Fruit fly (Drosophila melanogaster): Measurements from ENCODE around the gene Gr64a.

DNA sequence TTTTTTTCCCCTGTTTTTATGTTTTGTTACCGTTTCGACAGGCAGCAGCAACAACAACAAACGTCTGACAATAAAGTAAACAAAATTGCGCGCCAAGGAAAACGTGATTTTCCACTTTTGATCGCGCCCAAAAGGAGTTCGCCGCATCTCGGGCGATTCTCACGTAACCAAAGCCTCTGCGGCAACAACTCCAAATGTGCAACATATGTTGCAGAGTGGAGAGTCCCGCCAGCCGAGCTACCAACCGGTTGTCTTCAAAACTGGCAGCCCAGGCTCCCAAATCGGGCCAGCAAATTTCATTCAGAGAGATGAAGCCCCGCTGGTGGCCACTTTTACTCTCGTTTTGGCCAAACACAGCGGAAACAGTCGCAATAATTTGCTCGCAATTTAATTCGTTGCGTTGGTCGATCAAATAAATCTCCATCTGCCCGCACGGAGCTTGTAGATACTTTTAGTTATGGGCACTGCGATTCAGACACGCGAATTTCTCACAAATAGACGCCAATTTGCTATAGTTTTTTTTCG, 28.9 kb downstream of the Gr64a start:
- TF ChIP-seq CG33017 (tag; optimal IDR thresholded peaks at IDR 0.05) (no peak), Hr96 (GFP tag; optimal IDR thresholded peaks at IDR 0.05) (no peak), CG5204 (GFP tag; optimal IDR thresholded peaks at IDR 0.05) (no peak), Mnt (GFP tag; optimal IDR thresholded peaks at IDR 0.05) (no peak), CG11617 (GFP tag; optimal IDR thresholded peaks at IDR 0.05) (no peak), Clk (GFP tag; optimal IDR thresholded peaks at IDR 0.05) (no peak)

Data from whole organism, adult.